Worm (Caenorhabditis elegans): ENCODE measurements around the gene snb-7.

Gene snb-7

ce11 chrIV:12584146-12584545 is 23.5 kb downstream of the snb-7 start:
- TF ChIP-seq C34F6.9 (tag; optimal IDR thresholded peaks at IDR 0.05) (peak; percentile 74), gmeb-1 (tag; optimal IDR thresholded peaks at IDR 0.05) (no peak), lin-13 (GFP tag; optimal IDR thresholded peaks at IDR 0.05) (peak; percentile 6), unc-55 (GFP tag; optimal IDR thresholded peaks at IDR 0.05) (peak; percentile 42), nhr-129 (tag; optimal IDR thresholded peaks at IDR 0.05) (peak; percentile 21), nhr-12 (tag; optimal IDR thresholded peaks at IDR 0.05) (no peak), elt-3 (tag; optimal IDR thresholded peaks at IDR 0.05) (no peak), F13H6.1 (tag; optimal IDR thresholded peaks at IDR 0.05) (peak; percentile 20), crh-2 (tag; optimal IDR thresholded peaks at IDR 0.05) (peak; percentile 25), mdl-1 (tag; optimal IDR thresholded peaks at IDR 0.05) (peak in 1 of 2 experiments; percentile 45), zag-1 (tag; optimal IDR thresholded peaks at IDR 0.05) (peak; percentile 43), snpc-4 (tag; optimal IDR thresholded peaks at IDR 0.05) (peak; percentile 47)

ce11 chrIV:12585966-12586365 is 25.3 kb downstream of the snb-7 start, which contains the start of gene K08E7.8:
Gene K08E7.8, minus strand, starts transcription at chrIV:12586066.
- TF ChIP-seq unc-39 (tag; optimal IDR thresholded peaks at IDR 0.05), result no peak

ce11 chrIV:12590373-12590772 is 29.7 kb downstream of the snb-7 start, which contains the start of gene cul-6:
Gene cul-6, minus strand, starts transcription at chrIV:12590451.
- TF ChIP-seq sma-3 (GFP tag; optimal IDR thresholded peaks at IDR 0.05), result no peak
- TF ChIP-seq unc-55 (GFP tag; optimal IDR thresholded peaks at IDR 0.05), result peak; percentile 27
- no peak for TF ChIP-seq C34F6.9 (tag; optimal IDR thresholded peaks at IDR 0.05)

ce11 chrIV:12594574-12594973 is 33.9 kb downstream of the snb-7 start:
- peak; percentile 70 for TF ChIP-seq sma-9 (GFP tag; optimal IDR thresholded peaks at IDR 0.05)
- TF ChIP-seq sma-9 (tag; optimal IDR thresholded peaks at IDR 0.05), result no peak
- peak; percentile 77 for TF ChIP-seq C34F6.9 (tag; optimal IDR thresholded peaks at IDR 0.05)
- no peak for TF ChIP-seq nhr-6 (tag; optimal IDR thresholded peaks at IDR 0.05)
- TF ChIP-seq mdl-1 (tag; optimal IDR thresholded peaks at IDR 0.05), result peak in 1 of 2 experiments; percentile 52
- no peak for TF ChIP-seq ztf-4 (tag; optimal IDR thresholded peaks at IDR 0.05)
- TF ChIP-seq nhr-21 (tag; optimal IDR thresholded peaks at IDR 0.05), result peak; percentile 32
- TF ChIP-seq lin-13 (GFP tag; optimal IDR thresholded peaks at IDR 0.05), result peak; percentile 38
- TF ChIP-seq lsy-2 (tag; optimal IDR thresholded peaks at IDR 0.05), result peak; percentile 57 to 75
- peak; percentile 45 for TF ChIP-seq mab-5 (tag; optimal IDR thresholded peaks at IDR 0.05)
- peak; percentile 50 for TF ChIP-seq fos-1 (tag; optimal IDR thresholded peaks at IDR 0.05)
- no peak for TF ChIP-seq ama-1 (optimal IDR thresholded peaks at IDR 0.05)
- TF ChIP-seq lin-11 (tag; optimal IDR thresholded peaks at IDR 0.05), result peak; percentile 72
- peak; percentile 59 for TF ChIP-seq sma-3 (GFP tag; optimal IDR thresholded peaks at IDR 0.05)
- peak; percentile 57 for TF ChIP-seq crh-2 (tag; optimal IDR thresholded peaks at IDR 0.05)
- TF ChIP-seq ZK546.5 (tag; optimal IDR thresholded peaks at IDR 0.05), result no peak
- TF ChIP-seq nhr-11 (tag; optimal IDR thresholded peaks at IDR 0.05), result no peak
- peak; percentile 81 for TF ChIP-seq nhr-129 (tag; optimal IDR thresholded peaks at IDR 0.05)
- TF ChIP-seq zag-1 (tag; optimal IDR thresholded peaks at IDR 0.05), result peak; percentile 60
- TF ChIP-seq gmeb-1 (tag; optimal IDR thresholded peaks at IDR 0.05), result peak; percentile 68
- TF ChIP-seq Y55F3AM.14 (GFP tag; optimal IDR thresholded peaks at IDR 0.05), result peak; percentile 64
- TF ChIP-seq unc-55 (GFP tag; optimal IDR thresholded peaks at IDR 0.05), result peak; percentile 77
- TF ChIP-seq egl-27 (tag; optimal IDR thresholded peaks at IDR 0.05), result peak; percentile 28
- peak; percentile 66 for TF ChIP-seq F13H6.1 (tag; optimal IDR thresholded peaks at IDR 0.05)

ce11 chrIV:12596960-12597359 is 36.3 kb downstream of the snb-7 start:
- TF ChIP-seq lin-11 (tag; optimal IDR thresholded peaks at IDR 0.05), result no peak
- no peak for TF ChIP-seq nhr-21 (tag; optimal IDR thresholded peaks at IDR 0.05)
- no peak for TF ChIP-seq blmp-1 (tag; optimal IDR thresholded peaks at IDR 0.05; ENCODE audit: insufficient read depth)
- TF ChIP-seq elt-1 (tag; optimal IDR thresholded peaks at IDR 0.05), result no peak
- no peak for TF ChIP-seq zag-1 (tag; optimal IDR thresholded peaks at IDR 0.05)
- TF ChIP-seq lin-13 (GFP tag; optimal IDR thresholded peaks at IDR 0.05), result no peak
- TF ChIP-seq sma-3 (GFP tag; optimal IDR thresholded peaks at IDR 0.05), result no peak
- no peak for TF ChIP-seq fos-1 (tag; optimal IDR thresholded peaks at IDR 0.05)
- TF ChIP-seq nhr-129 (tag; optimal IDR thresholded peaks at IDR 0.05), result no peak
- no peak for TF ChIP-seq unc-62 (GFP tag; optimal IDR thresholded peaks at IDR 0.05)
- no peak for TF ChIP-seq R02D3.7 (tag; optimal IDR thresholded peaks at IDR 0.05)
- TF ChIP-seq sma-9 (GFP tag; optimal IDR thresholded peaks at IDR 0.05), result no peak
- no peak for TF ChIP-seq sma-9 (tag; optimal IDR thresholded peaks at IDR 0.05)
- TF ChIP-seq ztf-1 (GFP tag; conservative IDR thresholded peaks at IDR 0.05), result no peak
- no peak for TF ChIP-seq nhr-11 (tag; optimal IDR thresholded peaks at IDR 0.05)
- no peak for TF ChIP-seq lin-39 (tag; optimal IDR thresholded peaks at IDR 0.05)
- TF ChIP-seq ceh-16 (tag; optimal IDR thresholded peaks at IDR 0.05), result no peak
- TF ChIP-seq nhr-25 (tag; optimal IDR thresholded peaks at IDR 0.05), result no peak
- no peak for TF ChIP-seq nhr-237 (tag; optimal IDR thresholded peaks at IDR 0.05)
